Worm (Caenorhabditis elegans) whole organism, L4 larva: ENCODE data around the gene srbc-8.

Experiments
- F49E8.2 ChIP-seq: sonication (generic microtip); optimal IDR thresholded peaks from 2 replicates; lab custom pipeline; 2016; ENCODE audit warnings: missing compliant biosample characterization, mild to moderate bottlenecking, missing genetic modification characterization, borderline replicate concordance
- ceh-82 ChIP-seq: sonication (generic microtip); optimal IDR thresholded peaks from 2 replicates; lab custom pipeline; 2017; ENCODE audit warnings: missing biosample characterization, missing genetic modification characterization
- lir-3 ChIP-seq: sonication (generic microtip); optimal IDR thresholded peaks from 2 replicates; lab custom pipeline; 2016; ENCODE audit warnings: mild to moderate bottlenecking, missing genetic modification characterization, missing compliant biosample characterization
- nhr-102 ChIP-seq: sonication (generic microtip); optimal IDR thresholded peaks from 2 replicates; lab custom pipeline; 2016; ENCODE audit warnings: mild to moderate bottlenecking, missing genetic modification characterization, moderate library complexity, missing compliant biosample characterization
- zag-1 ChIP-seq: fragments of 150-350 bp; optimal IDR thresholded peaks from 2 replicates; lab custom pipeline; 2014; ENCODE audit warnings: missing biosample characterization, missing genetic modification characterization

DNA sequence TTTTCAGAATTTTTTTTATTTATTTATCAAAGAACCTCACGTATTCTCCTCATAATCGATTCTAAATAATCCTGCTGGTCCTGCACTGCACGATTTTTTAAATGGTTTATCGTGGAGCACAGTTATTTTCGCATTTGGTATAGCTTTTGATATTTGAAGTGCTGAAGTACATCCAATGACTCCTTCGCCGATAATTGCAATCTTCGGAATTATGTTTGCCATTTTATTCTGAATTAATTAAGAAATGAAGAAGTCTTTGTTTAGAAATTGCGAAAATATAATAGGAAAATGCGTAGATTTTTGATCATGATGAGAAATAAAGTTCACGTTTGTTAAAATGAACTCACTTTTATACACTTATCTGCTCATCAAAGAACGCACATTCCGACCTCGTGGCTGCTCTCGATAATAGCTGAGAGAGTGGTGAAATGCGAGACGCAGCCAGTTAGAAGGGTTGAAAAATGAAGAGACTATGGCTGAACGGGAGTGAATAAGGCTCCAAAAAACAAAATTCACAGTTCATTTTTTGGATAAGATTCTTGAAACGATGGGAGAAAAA, 50.0 kb downstream of the srbc-8 start:
- TF ChIP-seq lir-3 (tag; lab: Kevin White, UChicago) = no peak
- no peak for TF ChIP-seq ceh-82 (tag; lab: Kevin White, UChicago)
- no peak for TF ChIP-seq zag-1
- TF ChIP-seq F49E8.2 = no peak
- no peak for TF ChIP-seq nhr-102
